Worm (Caenorhabditis elegans) whole organism, late embryonic: ENCODE data around the gene R07B1.13.

Source experiments
- C08G9.2 ChIP-seq: sonication (generic microtip); optimal IDR thresholded peaks from 2 replicates; lab custom pipeline; 2016; ENCODE audit warnings: mild to moderate bottlenecking, missing genetic modification characterization, moderate library complexity, missing compliant biosample characterization
- ahr-1 ChIP-seq: sonication (generic microtip); optimal IDR thresholded peaks from 2 replicates; lab custom pipeline; 2016; ENCODE audit warnings: missing genetic modification characterization, missing compliant biosample characterization
- ceh-14 ChIP-seq: sonication (generic microtip); optimal IDR thresholded peaks from 2 replicates; lab custom pipeline; 2016; ENCODE audit warnings: missing genotype, missing genetic modification characterization, missing compliant biosample characterization
- ceh-18 ChIP-seq: sonication (generic microtip); optimal IDR thresholded peaks from 2 replicates; lab custom pipeline; 2016; ENCODE audit warnings: missing genetic modification characterization, missing compliant biosample characterization
- ceh-19 ChIP-seq: fragments of 200-800 bp; sonication (Bioruptor generic); optimal IDR thresholded peaks from 2 replicates; lab custom pipeline; 2018; ENCODE audit warnings: mild to moderate bottlenecking, missing genetic modification characterization, missing compliant biosample characterization
- ceh-24 ChIP-seq: sonication (generic microtip); optimal IDR thresholded peaks from 2 replicates; lab custom pipeline; 2016; ENCODE audit warnings: mild to moderate bottlenecking, missing genetic modification characterization, missing compliant biosample characterization
- ceh-34 ChIP-seq: sonication (generic microtip); optimal IDR thresholded peaks from 2 replicates; lab custom pipeline; 2016; ENCODE audit warnings: mild to moderate bottlenecking, missing genetic modification characterization, missing compliant biosample characterization
- ceh-9 ChIP-seq: sonication (generic microtip); optimal IDR thresholded peaks from 2 replicates; lab custom pipeline; 2016; ENCODE audit warnings: mild to moderate bottlenecking, missing genetic modification characterization, inconsistent platforms, missing compliant biosample characterization
- dmd-4 ChIP-seq: sonication (generic microtip); optimal IDR thresholded peaks from 2 replicates; lab custom pipeline; 2016; ENCODE audit warnings: borderline replicate concordance, missing genetic modification characterization, missing compliant biosample characterization
- elt-2 ChIP-seq: sonication (generic microtip); optimal IDR thresholded peaks from 2 replicates; lab custom pipeline; 2016; ENCODE audit warnings: missing genetic modification reagents, missing genetic modification characterization, missing compliant biosample characterization
- elt-4 ChIP-seq: sonication (generic microtip); optimal IDR thresholded peaks from 2 replicates; lab custom pipeline; 2016; ENCODE audit warnings: missing genetic modification characterization, missing compliant biosample characterization
- fax-1 ChIP-seq: sonication (generic microtip); optimal IDR thresholded peaks from 2 replicates; lab custom pipeline; 2016; ENCODE audit warnings: missing genotype, missing genetic modification characterization, missing compliant biosample characterization
- fkh-6 ChIP-seq: sonication (generic microtip); optimal IDR thresholded peaks from 2 replicates; lab custom pipeline; 2016; ENCODE audit warnings: missing genetic modification characterization, missing compliant biosample characterization
- gmeb-2 ChIP-seq: sonication (generic microtip); optimal IDR thresholded peaks from 2 replicates; lab custom pipeline; 2016; ENCODE audit warnings: missing genetic modification characterization, inconsistent platforms, missing compliant biosample characterization
- hlh-13 ChIP-seq: fragments of 200-800 bp; sonication (Bioruptor generic); optimal IDR thresholded peaks from 2 replicates; lab custom pipeline; 2018; ENCODE audit warnings: mild to moderate bottlenecking, missing genetic modification characterization, missing compliant biosample characterization
- hlh-15 ChIP-seq: sonication (generic microtip); optimal IDR thresholded peaks from 2 replicates; lab custom pipeline; 2016; ENCODE audit warnings: missing genetic modification characterization, missing compliant biosample characterization
- hlh-30 ChIP-seq: sonication (generic microtip); optimal IDR thresholded peaks from 2 replicates; lab custom pipeline; 2017; ENCODE audit warnings: antibody characterized with exemption, missing genetic modification characterization, missing compliant biosample characterization; ENCODE audit not compliant: insufficient read depth
- npax-4 ChIP-seq: sonication (generic microtip); optimal IDR thresholded peaks from 2 replicates; lab custom pipeline; 2016; ENCODE audit warnings: missing genetic modification characterization, missing compliant biosample characterization
- odd-2 ChIP-seq: sonication (generic microtip); optimal IDR thresholded peaks from 2 replicates; lab custom pipeline; 2017; ENCODE audit warnings: antibody characterized with exemption, mild to moderate bottlenecking, missing genetic modification characterization, missing compliant biosample characterization
- pha-2 ChIP-seq: sonication (generic microtip); optimal IDR thresholded peaks from 2 replicates; lab custom pipeline; 2017; ENCODE audit warnings: mild to moderate bottlenecking, missing genetic modification characterization, missing compliant biosample characterization
- pha-4 ChIP-seq: fragments of 150-350 bp; optimal IDR thresholded peaks from 2 replicates; lab custom pipeline; 2018; ENCODE audit warnings: missing biosample characterization, missing genetic modification reagents, missing genetic modification characterization
- pros-1 ChIP-seq: fragments of 150-350 bp; optimal IDR thresholded peaks from 2 replicates; lab custom pipeline; 2014; ENCODE audit warnings: missing biosample characterization, missing genetic modification reagents, missing genetic modification characterization
- rnt-1 ChIP-seq: sonication (generic microtip); optimal IDR thresholded peaks from 2 replicates; lab custom pipeline; 2016; ENCODE audit warnings: missing genetic modification characterization, missing compliant biosample characterization
- sdc-2 ChIP-seq: sonication (generic microtip); optimal IDR thresholded peaks from 2 replicates; lab custom pipeline; 2016; ENCODE audit warnings: missing genotype, missing genetic modification characterization, missing compliant biosample characterization
- sox-2 ChIP-seq: fragments of 200-800 bp; sonication (Bioruptor generic); IDR thresholded peaks from 2 replicates; pipeline ENCODE4 v1.3.6; 2022; ENCODE audit warnings: missing genetic modification reagents, missing genetic modification characterization, missing compliant biosample characterization
- sox-4 ChIP-seq: sonication (generic microtip); optimal IDR thresholded peaks from 2 replicates; lab custom pipeline; 2017; ENCODE audit warnings: mild to moderate bottlenecking, missing genetic modification characterization, inconsistent platforms, missing compliant biosample characterization
- syd-9 ChIP-seq: sonication (generic microtip); optimal IDR thresholded peaks from 2 replicates; lab custom pipeline; 2016; ENCODE audit warnings: mild to moderate bottlenecking, missing genetic modification characterization, moderate library complexity, missing compliant biosample characterization
- tbx-2 ChIP-seq: sonication (generic microtip); optimal IDR thresholded peaks from 2 replicates; lab custom pipeline; 2016; ENCODE audit warnings: missing genetic modification characterization, missing compliant biosample characterization
- ttx-3 ChIP-seq: sonication (generic microtip); optimal IDR thresholded peaks from 2 replicates; lab custom pipeline; 2016; ENCODE audit warnings: missing genetic modification reagents, missing genetic modification characterization, missing compliant biosample characterization
- unc-42 ChIP-seq: sonication (generic microtip); optimal IDR thresholded peaks from 2 replicates; lab custom pipeline; 2016; ENCODE audit warnings: missing genotype, missing genetic modification characterization, missing compliant biosample characterization
- zip-5 ChIP-seq: sonication (generic microtip); optimal IDR thresholded peaks from 2 replicates; lab custom pipeline; 2016; ENCODE audit warnings: missing genetic modification characterization, missing compliant biosample characterization
- ztf-16 ChIP-seq: sonication (generic microtip); optimal IDR thresholded peaks from 2 replicates; lab custom pipeline; 2017; ENCODE audit warnings: missing genetic modification characterization, missing compliant biosample characterization

Gene R07B1.13

DNA sequence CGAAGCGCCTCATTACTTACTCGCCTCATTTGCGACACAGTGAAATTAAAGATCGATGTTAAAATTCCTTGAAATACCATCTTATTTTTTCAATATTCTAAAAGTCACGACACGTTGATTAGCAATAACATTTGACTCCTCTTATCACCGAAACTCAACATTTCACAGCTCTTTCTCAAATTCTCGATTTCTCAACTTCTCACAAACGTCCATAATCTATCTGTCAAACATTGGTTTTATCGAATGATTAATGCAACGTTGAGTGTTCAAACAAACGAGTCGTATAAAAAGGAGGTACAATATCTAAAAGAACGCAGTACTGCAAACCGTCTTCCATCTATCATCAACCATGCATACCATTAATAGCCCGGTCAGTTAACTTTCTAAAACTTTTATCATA is 19.4 kb upstream of the R07B1.13 start, which contains the start of gene lec-8:
lec-8 (plus strand) TSS at position 314 of the 400 bp plus-strand sequence.
- TF ChIP-seq pros-1 (tag; lab: Kevin White, UChicago) = no peak
- no peak for TF ChIP-seq npax-4 (tag; lab: Kevin White, UChicago)
- no peak for TF ChIP-seq rnt-1 (tag; lab: Kevin White, UChicago)
- no peak for TF ChIP-seq odd-2 (tag; lab: Kevin White, UChicago)
- TF ChIP-seq ttx-3 (tag; lab: Kevin White, UChicago) = no peak

DNA sequence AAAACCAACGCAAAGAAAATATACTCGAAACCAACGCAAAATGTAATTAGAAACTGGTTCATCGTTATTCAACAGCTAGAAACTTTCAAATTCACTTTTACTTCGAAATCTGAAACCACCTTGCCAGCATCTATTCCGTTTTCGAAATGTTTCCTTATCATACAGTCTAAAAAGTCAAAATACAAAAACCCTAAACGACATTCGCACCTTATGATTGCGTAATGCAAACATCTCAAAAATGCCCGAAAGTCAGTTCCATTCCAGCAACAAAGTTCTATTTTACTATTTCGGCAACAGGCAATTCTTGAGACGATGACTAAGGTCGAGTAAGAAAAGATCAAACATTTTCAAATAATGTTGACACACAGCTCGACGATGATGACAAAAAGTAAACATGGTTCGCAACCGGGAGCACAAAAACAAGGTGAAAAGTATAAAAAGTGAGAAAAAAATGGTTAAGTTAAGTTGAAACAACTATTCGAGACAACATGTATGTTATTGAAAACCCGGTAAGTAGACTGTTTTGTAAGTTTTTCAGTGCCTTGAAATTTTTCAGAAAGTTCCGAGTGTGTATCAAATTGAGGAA is 17.8 kb upstream of the R07B1.13 start, which contains the start of gene lec-7:
lec-7 (plus strand) TSS at position 297 of the 586 bp plus-strand sequence.
- TF ChIP-seq hlh-30 (tag; lab: Kevin White, UChicago) (no peak), zip-5 (tag; lab: Kevin White, UChicago) (no peak), rnt-1 (tag; lab: Kevin White, UChicago) (no peak)

ce11 chrX:9856618-9857017 is 13.0 kb upstream of the R07B1.13 start, which contains the start of gene R07B1.11:
Gene R07B1.11, plus strand, starts transcription at chrX:9856918.
- TF ChIP-seq syd-9 (tag; lab: Kevin White, UChicago) = no peak
- no peak for TF ChIP-seq sdc-2
- TF ChIP-seq fax-1 = no peak
- no peak for TF ChIP-seq hlh-13 (GFP tag; lab: Kevin White, UChicago)
- no peak for TF ChIP-seq gmeb-2 (tag; lab: Kevin White, UChicago)
- TF ChIP-seq ceh-34 = no peak
- TF ChIP-seq unc-42 (tag; lab: Kevin White, UChicago) = no peak
- TF ChIP-seq C08G9.2 = no peak
- TF ChIP-seq sox-4 (tag; lab: Kevin White, UChicago) = no peak
- no peak for TF ChIP-seq ttx-3 (tag; lab: Kevin White, UChicago)
- TF ChIP-seq hlh-15 (tag; lab: Kevin White, UChicago) = no peak
- no peak for TF ChIP-seq dmd-4 (tag; lab: Kevin White, UChicago)
- no peak for TF ChIP-seq pros-1 (tag; lab: Kevin White, UChicago)
- no peak for TF ChIP-seq ceh-24 (tag; lab: Kevin White, UChicago)
- TF ChIP-seq ahr-1 (tag; lab: Kevin White, UChicago) = no peak
- TF ChIP-seq, all 69 proteins: peak for 0

DNA sequence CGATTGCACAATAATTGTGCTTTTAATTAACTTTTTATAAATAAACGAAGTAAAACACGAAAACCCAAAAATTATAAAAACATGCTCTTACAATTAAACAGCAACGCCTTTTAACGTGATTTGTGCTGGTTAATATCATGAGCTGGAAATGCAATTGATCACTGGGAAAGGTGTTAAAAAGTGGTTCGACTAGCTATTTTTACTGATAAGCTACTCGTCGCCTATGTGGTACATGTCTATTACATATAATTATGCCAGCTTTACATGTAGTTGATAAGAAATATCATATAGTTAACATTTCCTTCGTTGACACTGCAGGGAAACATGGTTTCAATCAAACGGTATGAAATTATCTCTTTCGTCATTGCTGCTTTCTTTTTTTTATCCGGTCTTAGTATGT is 11.6 kb upstream of the R07B1.13 start, which contains the start of gene scav-5:
scav-5 (plus strand) TSS at position 297 of the 400 bp plus-strand sequence.
- no peak for TF ChIP-seq ceh-9 (tag; lab: Kevin White, UChicago)
- TF ChIP-seq ceh-14 = no peak
- TF ChIP-seq fkh-6 (tag; lab: Kevin White, UChicago) = no peak
- TF ChIP-seq hlh-30 (tag; lab: Kevin White, UChicago) = no peak
- no peak for TF ChIP-seq ztf-16 (tag; lab: Kevin White, UChicago)
- TF ChIP-seq syd-9 (tag; lab: Kevin White, UChicago) = no peak
- TF ChIP-seq C08G9.2 = no peak
- TF ChIP-seq sox-2 = no peak
- TF ChIP-seq elt-4 = no peak
- TF ChIP-seq ttx-3 (tag; lab: Kevin White, UChicago) = no peak
- no peak for TF ChIP-seq ceh-19 (GFP tag; lab: Kevin White, UChicago)

DNA sequence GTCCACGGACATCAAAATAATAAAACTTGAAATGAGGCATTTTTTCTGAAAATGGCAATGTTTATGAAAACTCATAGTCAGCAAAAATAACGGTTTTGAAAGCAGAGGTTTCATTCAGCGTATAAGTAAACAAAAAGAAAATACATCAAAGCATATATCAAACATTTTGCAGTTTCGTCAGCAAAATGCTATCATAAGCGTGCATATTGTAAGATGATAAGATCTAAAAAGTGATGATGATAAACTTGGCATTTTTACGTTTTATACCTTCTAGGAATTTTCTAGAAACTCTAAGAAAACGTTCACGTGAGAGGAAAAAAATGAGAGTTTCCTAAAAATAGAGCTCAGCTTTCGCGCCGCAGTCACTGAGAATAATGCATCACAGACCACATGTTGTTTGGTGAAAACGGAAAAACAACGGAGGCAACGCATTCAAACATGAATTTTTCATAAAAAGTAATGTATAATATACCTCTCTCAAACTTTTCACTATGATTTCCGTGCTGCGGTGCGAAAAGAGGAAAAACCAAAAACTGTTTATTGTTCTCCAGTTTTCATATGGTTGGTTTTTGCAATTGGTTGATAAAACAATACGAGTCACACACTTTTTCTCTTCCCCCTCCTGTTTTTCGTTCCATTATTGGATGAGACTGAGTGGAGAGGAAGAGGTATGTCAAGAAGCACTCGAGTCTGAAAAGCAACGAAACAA is 6.6 kb upstream of the R07B1.13 start, which contains the start of the genes gst-36 and R07B1.5:
gst-36 (minus strand) TSS at position 45 of the 709 bp plus-strand sequence.
R07B1.5 (plus strand) TSS at position 665 of the 709 bp plus-strand sequence.
- no peak for TF ChIP-seq ceh-18
- peak; percentile 56 for TF ChIP-seq elt-2 (tag; lab: Kevin White, UChicago)

- no peak for TF ChIP-seq tbx-2 (tag; lab: Kevin White, UChicago)
- TF ChIP-seq ceh-18 = no peak
- no peak for TF ChIP-seq pha-2
- no peak for TF ChIP-seq ceh-14
- no peak for TF ChIP-seq pha-4
Measured at ce11 chrX:9866355-9866754, 3.3 kb upstream of the R07B1.13 start, which contains the start of gene R07B1.6. Gene R07B1.6, plus strand, starts transcription at chrX:9866655.
